Fruit fly (Drosophila melanogaster): Measurements from ENCODE around the gene Ssb-c31a.

DNA sequence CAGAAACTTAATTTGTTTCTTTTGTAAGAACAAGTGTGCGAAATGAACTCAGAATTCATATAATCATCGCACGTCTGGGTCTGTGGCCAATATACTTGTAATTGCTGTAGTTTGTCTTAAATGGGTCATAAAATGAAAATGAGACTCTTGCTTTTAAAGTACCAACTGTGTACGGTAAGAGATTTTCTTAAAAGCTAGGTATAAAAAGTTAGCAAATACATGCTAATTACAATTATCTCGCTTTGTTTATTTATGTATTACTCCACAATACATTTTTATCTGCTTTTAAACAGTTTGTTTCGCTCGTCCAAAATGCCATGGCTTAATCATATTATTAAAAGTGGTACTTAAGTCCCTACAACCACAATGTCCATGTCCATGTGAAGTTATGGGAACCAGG, 7.4 kb upstream of the Ssb-c31a start:
- no peak for TF ChIP-seq fru (GFP tag; optimal IDR thresholded peaks at IDR 0.05)
- no peak for TF ChIP-seq Abd-B (GFP tag; optimal IDR thresholded peaks at IDR 0.05)
- TF ChIP-seq ey (GFP tag; optimal IDR thresholded peaks at IDR 0.05) = no peak

Data from whole organism, wandering third instar larva.